Worm (Caenorhabditis elegans): Measurements from ENCODE around the gene ifa-1.

The ifa-1 gene

ce11 chrX:11299642-11300307, 28.8 kb downstream of the ifa-1 start, which contains the start of the genes snrp-40.1 and F08G12.3 (continued):
- TF ChIP-seq F57C9.4 (tag; optimal IDR thresholded peaks at IDR 0.05) (no peak), attf-5 (GFP tag; optimal IDR thresholded peaks at IDR 0.05) (peak; percentile 92), dox-1 (GFP tag; IDR thresholded peaks at IDR 0.05) (peak; percentile 91), rpc-1 (optimal IDR thresholded peaks at IDR 0.05) (no peak), rpc-1 (tag; optimal IDR thresholded peaks at IDR 0.05) (no peak), hlh-26 (GFP tag; conservative IDR thresholded peaks at IDR 0.05) (no peak), nfyb-1 (GFP tag; IDR thresholded peaks at IDR 0.05) (0 out of 2 replicates have a peak, but pooled peaks have one; percentile 57), egl-18 (GFP tag; IDR thresholded peaks at IDR 0.05) (0 out of 2 replicates have a peak, but pooled peaks have one; percentile 8), snpc-4 (GFP tag; optimal IDR thresholded peaks at IDR 0.05) (no peak), snpc-4 (tag; optimal IDR thresholded peaks at IDR 0.05) (peak in 3 of 4 experiments; percentile 62 to 82 (median 69)), athp-1 (tag; optimal IDR thresholded peaks at IDR 0.05) (no peak), B0261.1 (tag; optimal IDR thresholded peaks at IDR 0.05) (no peak), zfh-2 (GFP tag; conservative IDR thresholded peaks at IDR 0.05) (peak; percentile 98), sdz-38 (tag; optimal IDR thresholded peaks at IDR 0.05) (no peak), nhr-27 (tag; optimal IDR thresholded peaks at IDR 0.05) (no peak), B0336.3 (GFP tag; IDR thresholded peaks at IDR 0.05) (peak; percentile 46; the same call in 1 of the 2 replicates), chd-7 (tag; optimal IDR thresholded peaks at IDR 0.05) (peak; percentile 71)

DNA sequence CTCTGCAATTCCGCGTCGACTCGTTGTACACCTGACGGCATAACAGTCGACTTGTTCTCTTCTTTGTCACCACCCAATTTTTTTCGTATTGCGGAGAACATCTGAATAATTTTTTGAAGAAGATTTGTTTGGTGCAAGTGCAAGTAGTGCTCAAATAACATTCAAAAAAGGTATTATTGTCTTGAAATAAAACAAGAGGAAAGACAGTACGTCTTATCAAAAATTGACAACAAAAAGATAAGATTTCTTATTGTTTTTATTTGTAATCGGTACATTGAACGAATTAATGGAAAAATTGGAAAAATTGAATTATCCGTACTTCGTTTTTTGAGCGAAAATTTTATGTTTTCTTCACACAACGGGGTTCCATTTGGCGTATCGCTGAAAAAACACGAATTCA, 34.8 kb downstream of the ifa-1 start, which contains the start of gene F08G12.1:
TSS of gene F08G12.1 (minus strand) at position 101 of the 400 bp plus-strand sequence.
- TF ChIP-seq him-1 (tag; optimal IDR thresholded peaks at IDR 0.05) (no peak), Y79H2A.3 (GFP tag; conservative IDR thresholded peaks at IDR 0.05) (no peak), F49E8.2 (tag; optimal IDR thresholded peaks at IDR 0.05; ENCODE audit: insufficient read depth) (no peak), B0035.1 (tag; optimal IDR thresholded peaks at IDR 0.05) (no peak), fkh-3 (tag; optimal IDR thresholded peaks at IDR 0.05) (no peak), cebp-2 (GFP tag; IDR thresholded peaks at IDR 0.05) (no peak), F10E7.11 (tag; optimal IDR thresholded peaks at IDR 0.05) (no peak), tbx-9 (tag; optimal IDR thresholded peaks at IDR 0.05; ENCODE audit: borderline replicate concordance) (no peak), lsl-1 (GFP tag; optimal IDR thresholded peaks at IDR 0.05) (no peak), Y67H2A.10 (GFP tag; conservative IDR thresholded peaks at IDR 0.05) (no peak), snpc-1.3 (tag; optimal IDR thresholded peaks at IDR 0.05; ENCODE audit: insufficient read depth) (no peak), ceh-79 (tag; optimal IDR thresholded peaks at IDR 0.05) (no peak)

- no peak for TF ChIP-seq attf-5 (GFP tag; optimal IDR thresholded peaks at IDR 0.05)
- no peak for TF ChIP-seq nhr-27 (tag; optimal IDR thresholded peaks at IDR 0.05)
- TF ChIP-seq F57A8.1 (GFP tag; optimal IDR thresholded peaks at IDR 0.05): no peak
- no peak for TF ChIP-seq hsf-1 (GFP tag; IDR thresholded peaks at IDR 0.05)
- TF ChIP-seq nfyb-1 (GFP tag; IDR thresholded peaks at IDR 0.05): no peak
- TF ChIP-seq chd-7 (tag; optimal IDR thresholded peaks at IDR 0.05): no peak
- TF ChIP-seq repo-1 (tag; optimal IDR thresholded peaks at IDR 0.05): no peak
- no peak for TF ChIP-seq dox-1 (GFP tag; IDR thresholded peaks at IDR 0.05)
- TF ChIP-seq sea-2 (GFP tag; IDR thresholded peaks at IDR 0.05): no peak
- TF ChIP-seq mcd-1 (GFP tag; IDR thresholded peaks at IDR 0.05): no peak
- no peak for TF ChIP-seq atf-7 (tag; optimal IDR thresholded peaks at IDR 0.05)
- TF ChIP-seq madf-6 (GFP tag; IDR thresholded peaks at IDR 0.05): no peak
- TF ChIP-seq mel-28 (tag; optimal IDR thresholded peaks at IDR 0.05; ENCODE audit: borderline replicate concordance): no peak
- no peak for TF ChIP-seq nfya-2 (GFP tag; IDR thresholded peaks at IDR 0.05)
- no peak for TF ChIP-seq rcor-1 (GFP tag; IDR thresholded peaks at IDR 0.05)
- TF ChIP-seq ccch-3 (GFP tag; optimal IDR thresholded peaks at IDR 0.05): no peak
- TF ChIP-seq lir-1 (GFP tag; conservative IDR thresholded peaks at IDR 0.05): no peak
- TF ChIP-seq Y67H2A.10 (GFP tag; conservative IDR thresholded peaks at IDR 0.05): no peak
- TF ChIP-seq ztf-28 (GFP tag; IDR thresholded peaks at IDR 0.05): no peak
- TF ChIP-seq hmg-1.2 (GFP tag; IDR thresholded peaks at IDR 0.05): no peak
Measured at ce11 chrX:11307056-11307455, 36.1 kb downstream of the ifa-1 start, which contains the start of gene vhl-1. Gene vhl-1, plus strand, starts transcription at chrX:11307356.

Data from whole organism, young adult.